Worm (Caenorhabditis elegans): ENCODE data around the gene scl-8.

DNA sequence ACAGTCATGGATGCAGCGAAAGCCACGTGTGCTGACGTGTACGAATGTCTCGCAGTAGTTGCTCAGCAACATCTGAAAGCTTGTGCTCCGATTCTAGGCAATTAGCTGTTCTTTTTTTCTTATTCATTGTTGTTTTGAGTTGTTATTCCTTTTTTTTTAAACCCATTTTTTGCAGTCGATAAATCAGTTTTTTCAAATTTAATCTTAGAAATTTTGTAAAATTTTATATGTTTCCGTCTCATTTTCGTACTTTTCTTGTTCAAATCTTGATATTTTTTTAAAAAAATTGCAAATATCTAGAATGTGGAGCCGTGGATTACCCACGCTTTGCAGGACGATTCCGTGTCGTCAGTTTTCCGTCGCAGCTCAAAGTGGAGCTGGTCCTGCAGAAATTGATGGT, 28.9 kb downstream of the scl-8 start, which contains the start of gene fask-1:
- TF ChIP-seq ceh-9 (tag; optimal IDR thresholded peaks at IDR 0.05): no peak
- no peak for TF ChIP-seq elt-2 (tag; optimal IDR thresholded peaks at IDR 0.05)
- TF ChIP-seq daf-12 (tag; optimal IDR thresholded peaks at IDR 0.05): no peak
- TF ChIP-seq tbx-2 (tag; optimal IDR thresholded peaks at IDR 0.05): no peak

All from whole organism, L3 larva.